Worm (Caenorhabditis elegans) whole organism, young adult: ENCODE data around the gene Y66A7A.4.

ENCODE experiments used
- dpff-1 ChIP-seq: sonication (generic microtip); optimal IDR thresholded peaks from 2 replicates; lab custom pipeline; 2017; ENCODE audit warnings: mild to moderate bottlenecking, missing genetic modification characterization, missing compliant biosample characterization
- mcd-1 ChIP-seq: fragments of 200-800 bp; sonication (Bioruptor generic); IDR thresholded peaks from 2 replicates; pipeline ENCODE4 v1.3.6; 2022; ENCODE audit warnings: missing genetic modification reagents, missing genetic modification characterization, missing compliant biosample characterization
- snpc-4 ChIP-seq, 5 experiments: fragments of 150-350 bp in 1 of 5; sonication (generic microtip) in 4 of 5; optimal IDR thresholded peaks; 2 replicates each; lab custom pipeline; 2014 to 2018; ENCODE audit warnings: missing genetic modification characterization in 5 of 5, missing biosample characterization in 3 of 5, antibody characterized with exemption in 2 of 5, mild to moderate bottlenecking in 2 of 5, missing compliant biosample characterization in 2 of 5, missing genotype in 2 of 5, moderate library complexity in 2 of 5, missing genetic modification reagents in 1 of 5
- unc-62 ChIP-seq: fragments of 150-350 bp; optimal IDR thresholded peaks from 2 replicates; lab custom pipeline; 2014; ENCODE audit warnings: missing biosample characterization, missing genetic modification reagents, missing genetic modification characterization
- ztf-3 ChIP-seq: fragments of 200-800 bp; sonication (Bioruptor generic); optimal IDR thresholded peaks from 2 replicates; lab custom pipeline; 2018; ENCODE audit warnings: mild to moderate bottlenecking, missing genetic modification characterization, missing compliant biosample characterization

- TF ChIP-seq mcd-1 (no peak), dpff-1 (tag; lab: Kevin White, UChicago) (no peak), unc-62 (GFP tag; lab: Kevin White, UChicago) (no peak), snpc-4 (GFP tag; optimal IDR thresholded peaks at IDR 0.05; lab: Kevin White, UChicago) (no peak), snpc-4 (tag; optimal IDR thresholded peaks at IDR 0.05; lab: Kevin White, UChicago) (no peak), ztf-3 (GFP tag; lab: Kevin White, UChicago) (no peak)
These were observed 4.0 kb downstream of the Y66A7A.4 start, which contains the start of gene ceh-91 for ce11 chrIII:11616446-11616845.
